Worm (Caenorhabditis elegans) whole organism, L4/young adult: ENCODE results near the gene B0365.9.

ENCODE experiments used
- W03F9.2 ChIP-seq: fragments of 150-350 bp; optimal IDR thresholded peaks from 2 replicates; lab custom pipeline; 2014; ENCODE audit warnings: missing biosample characterization, missing genetic modification characterization
- dao-5 ChIP-seq: sonication (generic microtip); optimal IDR thresholded peaks from 2 replicates; lab custom pipeline; 2016; ENCODE audit warnings: missing genotype, missing genetic modification characterization, moderate library complexity, missing compliant biosample characterization
- him-1 ChIP-seq: sonication (generic microtip); optimal IDR thresholded peaks from 2 replicates; lab custom pipeline; 2016; ENCODE audit warnings: missing genotype, missing genetic modification reagents, missing genetic modification characterization, missing compliant biosample characterization

The B0365.9 gene

ce11 chrV:13133380-13133779, at the start of gene B0365.9:
B0365.9 (minus strand) TSS chrV:13133565.
- TF ChIP-seq dao-5 (tag; lab: Kevin White, UChicago) (no peak), W03F9.2 (no peak), him-1 (tag; lab: Kevin White, UChicago) (no peak)

DNA sequence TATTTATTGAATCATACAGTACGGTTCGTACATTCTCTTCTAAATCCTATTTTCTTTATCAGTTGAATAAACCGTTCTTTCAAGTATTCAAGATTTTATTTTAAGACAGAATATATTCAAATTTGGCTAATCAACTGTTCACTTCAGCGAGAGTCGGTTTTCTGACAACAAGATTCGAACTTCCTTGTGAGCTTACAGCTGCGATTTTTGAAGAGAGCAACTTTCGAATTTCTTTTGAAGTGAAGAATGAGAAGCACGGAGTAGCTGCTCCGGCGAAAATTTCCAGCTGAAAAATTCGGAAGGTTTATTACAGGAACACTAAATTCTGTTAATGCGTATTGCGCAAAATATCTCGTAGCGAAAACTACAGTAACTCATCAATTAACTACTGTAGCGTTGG, 48.1 kb upstream of the B0365.9 start:
- TF ChIP-seq W03F9.2 (no peak), him-1 (tag; lab: Kevin White, UChicago) (no peak), dao-5 (tag; lab: Kevin White, UChicago) (no peak)

- TF ChIP-seq W03F9.2 (no peak), dao-5 (tag; lab: Kevin White, UChicago) (no peak)
These were observed 46.7 kb upstream of the B0365.9 start, which contains the start of gene cni-1 for ce11 chrV:13179986-13180591. cni-1 (plus strand) TSS chrV:13180330.

DNA sequence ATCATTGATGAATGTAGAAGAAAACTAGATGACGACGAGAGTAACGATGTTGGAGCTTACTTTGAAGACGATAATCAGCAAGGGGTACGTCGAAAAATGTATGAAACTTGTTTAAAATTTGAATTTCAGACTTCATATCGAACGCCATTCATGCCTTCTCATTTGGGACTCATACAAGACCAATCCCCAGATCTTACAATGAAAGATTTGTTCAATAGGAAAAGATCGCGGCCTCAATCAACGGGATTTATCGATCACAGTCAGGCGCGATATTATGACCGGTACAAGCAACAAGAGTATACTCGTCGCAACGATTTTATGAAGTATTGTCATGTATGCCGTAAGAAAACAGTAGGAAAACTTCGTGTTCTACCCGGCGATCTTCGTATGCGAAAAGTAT, 43.4 kb upstream of the B0365.9 start:
- TF ChIP-seq dao-5 (tag; lab: Kevin White, UChicago) (no peak), W03F9.2 (no peak), him-1 (tag; lab: Kevin White, UChicago) (no peak)

- TF ChIP-seq W03F9.2 (peak; percentile 62), him-1 (tag; lab: Kevin White, UChicago) (no peak), dao-5 (tag; lab: Kevin White, UChicago) (no peak)
These were observed 42.9 kb upstream of the B0365.9 start, which contains the start of gene him-17 for ce11 chrV:13176117-13176753. him-17 (plus strand) TSS chrV:13176711.

DNA sequence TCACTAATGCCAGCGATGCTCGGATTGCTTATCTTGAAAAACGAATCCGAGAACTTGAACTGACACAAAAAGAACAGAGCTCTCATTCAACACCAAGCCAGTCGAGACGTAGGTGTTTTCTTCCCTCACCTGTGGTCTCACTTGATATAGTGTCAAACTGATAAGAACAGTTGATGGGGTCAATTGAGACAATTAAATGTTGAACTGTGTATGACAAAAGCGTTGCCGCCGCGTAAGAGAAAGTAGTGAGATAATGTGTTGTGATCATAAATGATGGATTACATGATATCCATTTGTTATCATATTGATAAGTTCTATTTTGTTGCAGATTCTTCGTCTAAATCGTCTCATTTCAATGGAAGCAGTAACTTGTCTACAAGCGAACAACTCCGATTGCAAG, 40.4 kb upstream of the B0365.9 start:
- no peak for TF ChIP-seq W03F9.2
- no peak for TF ChIP-seq dao-5 (tag; lab: Kevin White, UChicago)
- no peak for TF ChIP-seq him-1 (tag; lab: Kevin White, UChicago)

- no peak for TF ChIP-seq dao-5 (tag; lab: Kevin White, UChicago)
- TF ChIP-seq W03F9.2 = no peak
- no peak for TF ChIP-seq him-1 (tag; lab: Kevin White, UChicago)
These were observed 37.1 kb upstream of the B0365.9 start for ce11 chrV:13170497-13170896.

- TF ChIP-seq W03F9.2 (no peak), him-1 (tag; lab: Kevin White, UChicago) (no peak), dao-5 (tag; lab: Kevin White, UChicago) (no peak)
These were observed 33.2 kb upstream of the B0365.9 start for ce11 chrV:13166582-13166981.

ce11 chrV:13165244-13165643, 31.9 kb upstream of the B0365.9 start:
- TF ChIP-seq dao-5 (tag; lab: Kevin White, UChicago) = no peak
- TF ChIP-seq him-1 (tag; lab: Kevin White, UChicago) = no peak
- TF ChIP-seq W03F9.2 = no peak

DNA sequence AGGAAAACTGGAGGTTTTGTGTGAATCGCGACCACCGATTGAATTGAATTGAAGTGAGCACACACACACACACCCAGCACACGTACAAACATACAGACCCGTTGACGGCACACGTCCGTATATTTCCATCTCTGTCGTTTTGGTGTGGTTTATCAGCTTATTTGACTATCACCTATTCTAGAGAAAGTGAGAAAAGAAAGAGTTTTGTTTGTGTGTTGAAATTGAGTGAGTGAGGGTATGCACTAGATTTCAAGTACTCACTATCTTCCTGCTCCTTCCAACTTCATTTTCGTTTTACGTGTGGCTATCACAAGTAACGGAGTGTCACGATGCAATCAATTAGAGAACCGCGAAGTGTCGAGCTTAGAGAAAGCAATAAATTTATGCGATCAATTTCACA, 30.5 kb upstream of the B0365.9 start:
- TF ChIP-seq W03F9.2 = no peak
- no peak for TF ChIP-seq dao-5 (tag; lab: Kevin White, UChicago)
- no peak for TF ChIP-seq him-1 (tag; lab: Kevin White, UChicago)

- TF ChIP-seq dao-5 (tag; lab: Kevin White, UChicago) = no peak
- no peak for TF ChIP-seq him-1 (tag; lab: Kevin White, UChicago)
- TF ChIP-seq W03F9.2 = no peak
These were observed 29.5 kb upstream of the B0365.9 start for ce11 chrV:13162885-13163284.

DNA sequence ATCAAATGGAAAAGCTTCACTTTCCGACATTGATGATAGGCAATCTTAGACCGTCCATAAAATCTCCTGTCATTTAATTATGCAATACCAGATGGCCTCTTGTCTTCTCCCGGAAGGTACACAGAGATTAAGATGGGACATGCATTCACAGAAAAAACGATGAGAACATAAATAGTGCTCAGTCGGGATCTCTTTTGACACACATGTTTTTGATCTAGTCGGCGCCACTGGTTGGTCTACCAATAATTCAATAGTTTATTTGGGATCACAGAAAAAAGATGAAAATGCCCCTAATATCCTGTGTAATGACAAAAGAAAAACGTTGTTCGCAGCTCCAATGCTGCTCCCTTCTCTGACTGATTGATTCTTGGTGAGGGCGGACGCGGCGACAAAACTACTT, 27.7 kb upstream of the B0365.9 start:
- TF ChIP-seq him-1 (tag; lab: Kevin White, UChicago) (no peak), W03F9.2 (no peak), dao-5 (tag; lab: Kevin White, UChicago) (no peak)

ce11 chrV:13157073-13157472, 23.7 kb upstream of the B0365.9 start:
- TF ChIP-seq W03F9.2 (no peak), him-1 (tag; lab: Kevin White, UChicago) (no peak), dao-5 (tag; lab: Kevin White, UChicago) (no peak)

DNA sequence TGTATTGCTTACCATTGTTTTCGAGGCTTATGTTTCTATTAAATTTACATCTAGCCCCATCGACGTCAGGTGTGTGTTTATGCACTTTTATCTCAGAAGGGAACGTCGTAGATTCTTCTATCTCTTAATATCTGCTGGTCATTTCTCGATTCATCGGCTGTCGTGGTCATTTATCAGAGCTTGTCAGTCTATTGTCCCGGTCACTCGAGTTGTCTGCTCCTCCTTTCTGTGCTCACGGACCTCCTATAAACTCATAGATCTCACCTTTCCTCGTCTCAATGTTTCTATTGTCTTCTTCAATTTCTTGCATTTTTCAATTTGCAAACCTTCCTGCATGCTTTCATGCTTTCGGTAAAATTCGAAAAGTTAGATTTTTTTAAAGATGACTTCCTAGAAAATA, 20.9 kb upstream of the B0365.9 start:
- TF ChIP-seq him-1 (tag; lab: Kevin White, UChicago) (no peak), W03F9.2 (no peak)

- TF ChIP-seq dao-5 (tag; lab: Kevin White, UChicago) (no peak), him-1 (tag; lab: Kevin White, UChicago) (no peak), W03F9.2 (no peak)
These were observed 19.2 kb upstream of the B0365.9 start, which contains the start of gene noca-1 for ce11 chrV:13152575-13152974. noca-1 (plus strand) TSS chrV:13152919.
